Fruit fly (Drosophila melanogaster) whole organism, wandering third instar larva: Measurements from ENCODE around the gene CG10035.
A peak's percentile ranks its signal among the peaks of the same experiment; 100 is the strongest.

Experiments used
- Abd-B ChIP-seq: fragments of >200 bp; optimal IDR thresholded peaks from 2 replicates; lab custom pipeline; 2017; ENCODE audit warnings: missing biosample characterization, missing genetic modification characterization
- CG32264 ChIP-seq: fragments of 200-800 bp; sonication (Bioruptor generic); optimal IDR thresholded peaks from 2 replicates; lab custom pipeline; 2016; ENCODE audit warnings: missing biosample characterization, missing genetic modification characterization
- CG9705 ChIP-seq: fragments of 200-800 bp; sonication (Bioruptor generic); optimal IDR thresholded peaks from 2 replicates; lab custom pipeline; 2018; ENCODE audit warnings: missing biosample characterization, mild to moderate bottlenecking, missing genetic modification characterization
- CrebA ChIP-seq: fragments of 200-800 bp; sonication (Bioruptor generic); optimal IDR thresholded peaks from 2 replicates; lab custom pipeline; 2016; ENCODE audit warnings: missing biosample characterization, mild to moderate bottlenecking, missing genetic modification characterization, borderline replicate concordance
- Dfd ChIP-seq: fragments of >200 bp; optimal IDR thresholded peaks from 2 replicates; lab custom pipeline; 2017; ENCODE audit warnings: missing biosample characterization, missing genetic modification characterization
- Dif ChIP-seq: fragments of 200-275, 200-300 bp; sonication (Bioruptor generic); optimal IDR thresholded peaks from 2 replicates; lab custom pipeline; 2018; ENCODE audit warnings: missing biosample characterization, missing genetic modification characterization; ENCODE audit not compliant: partially characterized antibody
- GATAd ChIP-seq: sonication (Bioruptor generic); optimal IDR thresholded peaks from 2 replicates; lab custom pipeline; 2016; ENCODE audit warnings: missing biosample characterization, missing genetic modification characterization
- HLH106 ChIP-seq: fragments of 200-800 bp; optimal IDR thresholded peaks from 3 replicates; lab custom pipeline; 2019; ENCODE audit warnings: missing biosample characterization, mild to moderate bottlenecking, missing genetic modification characterization, moderate library complexity
- Hnf4 ChIP-seq: fragments of 200-800 bp; sonication (Bioruptor generic); optimal IDR thresholded peaks from 2 replicates; lab custom pipeline; 2016; ENCODE audit warnings: missing biosample characterization, mild to moderate bottlenecking, missing genetic modification characterization
- Hr78 ChIP-seq: fragments of >200 bp; optimal IDR thresholded peaks from 2 replicates; lab custom pipeline; 2017; ENCODE audit warnings: missing biosample characterization, missing genetic modification characterization
- Hr83 ChIP-seq: fragments of 200-300 bp; sonication (Bioruptor generic); optimal IDR thresholded peaks from 2 replicates; lab custom pipeline; 2016; ENCODE audit warnings: missing biosample characterization, mild to moderate bottlenecking, missing genetic modification characterization, moderate library complexity; ENCODE audit not compliant: poor library complexity, severe bottlenecking
- Jra ChIP-seq: sonication (Bioruptor generic); optimal IDR thresholded peaks from 2 replicates; lab custom pipeline; 2016; ENCODE audit warnings: missing biosample characterization, missing genetic modification characterization
- Mio ChIP-seq: sonication (Bioruptor generic); optimal IDR thresholded peaks from 2 replicates; lab custom pipeline; 2016; ENCODE audit warnings: missing biosample characterization, missing genetic modification characterization
- Myc ChIP-seq: fragments of >200 bp; optimal IDR thresholded peaks from 2 replicates; lab custom pipeline; 2017
- N ChIP-seq: fragments of >200 bp; optimal IDR thresholded peaks from 2 replicates; lab custom pipeline; 2018; ENCODE audit warnings: missing biosample characterization, missing external identifiers, missing genetic modification characterization
- OdsH ChIP-seq: fragments of 200-800 bp; sonication (Bioruptor generic); optimal IDR thresholded peaks from 2 replicates; lab custom pipeline; 2016; ENCODE audit warnings: missing biosample characterization, mild to moderate bottlenecking, missing genetic modification characterization
- Rel ChIP-seq, 2 experiments: fragments of 200-800 bp; sonication (Bioruptor generic) in 1 of 2; optimal IDR thresholded peaks; 2 replicates in 1 of 2; 3 replicates in 1 of 2; lab custom pipeline; 2016 to 2019; ENCODE audit warnings: mild to moderate bottlenecking in 2 of 2, missing biosample characterization in 2 of 2, missing genetic modification characterization in 2 of 2, moderate library complexity in 1 of 2
- Sp1 ChIP-seq: fragments of 200-800 bp; sonication (Bioruptor generic); optimal IDR thresholded peaks from 3 replicates; lab custom pipeline; 2019; ENCODE audit warnings: missing biosample characterization, mild to moderate bottlenecking, missing genetic modification characterization, moderate library complexity
- Vsx2 ChIP-seq: fragments of 200-300, 225-300 bp; sonication (Bioruptor generic); optimal IDR thresholded peaks from 2 replicates; lab custom pipeline; 2018; ENCODE audit warnings: missing biosample characterization, missing genetic modification characterization; ENCODE audit not compliant: partially characterized antibody
- br ChIP-seq: fragments of 200-800 bp; sonication (Bioruptor generic); optimal IDR thresholded peaks from 2 replicates; lab custom pipeline; 2016; ENCODE audit warnings: missing biosample characterization, missing genetic modification characterization
- brk ChIP-seq: fragments of 200-800 bp; sonication (Bioruptor generic); optimal IDR thresholded peaks from 2 replicates; lab custom pipeline; 2016; ENCODE audit warnings: missing biosample characterization, mild to moderate bottlenecking, missing genetic modification characterization
- dl ChIP-seq, 2 experiments: fragments of 175-275, 200-275 bp in 1 of 2; fragments of 200-275 bp in 1 of 2; sonication (Bioruptor generic); optimal IDR thresholded peaks; lab custom pipeline; 2018; ENCODE audit warnings: mild to moderate bottlenecking in 2 of 2, missing biosample characterization in 2 of 2, missing genetic modification characterization in 2 of 2, moderate library complexity in 2 of 2; ENCODE audit not compliant: partially characterized antibody in 2 of 2, insufficient read depth in 1 of 2
- dmrt93B ChIP-seq: fragments of 200-800 bp; sonication (Bioruptor generic); optimal IDR thresholded peaks from 2 replicates; lab custom pipeline; 2018; ENCODE audit warnings: missing biosample characterization, mild to moderate bottlenecking, missing genetic modification characterization
- dsf ChIP-seq: sonication (Bioruptor generic); optimal IDR thresholded peaks from 2 replicates; lab custom pipeline; 2016; ENCODE audit warnings: missing biosample characterization, missing genetic modification characterization, borderline replicate concordance
- ey ChIP-seq: fragments of 200-800 bp; sonication (Bioruptor generic); optimal IDR thresholded peaks from 2 replicates; lab custom pipeline; 2016; ENCODE audit warnings: missing biosample characterization, missing genetic modification characterization
- foxo ChIP-seq, 2 experiments: fragments of 200-800 bp; sonication (Bioruptor generic); optimal IDR thresholded peaks; 2 replicates in 1 of 2; 3 replicates in 1 of 2; lab custom pipeline; 2016 to 2017; ENCODE audit warnings: missing biosample characterization in 2 of 2, missing genetic modification characterization in 2 of 2
- fru ChIP-seq: fragments of 200-800 bp; sonication (Bioruptor generic); optimal IDR thresholded peaks from 3 replicates; lab custom pipeline; 2016; ENCODE audit warnings: missing biosample characterization, mild to moderate bottlenecking, missing genetic modification characterization
- h ChIP-seq: fragments of 200-800 bp; sonication (Bioruptor generic); optimal IDR thresholded peaks from 3 replicates; lab custom pipeline; 2016; ENCODE audit warnings: missing biosample characterization, mild to moderate bottlenecking, missing genetic modification characterization
- jim ChIP-seq: fragments of 175-275, 200-325 bp; sonication (Bioruptor generic); optimal IDR thresholded peaks from 2 replicates; lab custom pipeline; 2016; ENCODE audit warnings: missing biosample characterization, mild to moderate bottlenecking, missing genetic modification characterization
- lola ChIP-seq: fragments of >200 bp; optimal IDR thresholded peaks from 2 replicates; lab custom pipeline; 2017; ENCODE audit warnings: missing biosample characterization, missing genetic modification characterization
- pan ChIP-seq: fragments of >200 bp; optimal IDR thresholded peaks from 2 replicates; lab custom pipeline; 2017
- psq ChIP-seq: fragments of 200-800 bp; sonication (Bioruptor generic); optimal IDR thresholded peaks from 3 replicates; lab custom pipeline; 2017; ENCODE audit warnings: missing biosample characterization, mild to moderate bottlenecking, missing genetic modification characterization, moderate library complexity
- rgr ChIP-seq: fragments of 200-800 bp; sonication (Bioruptor generic); optimal IDR thresholded peaks from 3 replicates; lab custom pipeline; 2016; ENCODE audit warnings: missing biosample characterization, mild to moderate bottlenecking, missing genetic modification characterization
- sage ChIP-seq: fragments of 200-800 bp; sonication (Bioruptor generic); optimal IDR thresholded peaks from 2 replicates; lab custom pipeline; 2016; ENCODE audit warnings: missing biosample characterization, mild to moderate bottlenecking, missing genetic modification characterization
- sv ChIP-seq: fragments of 200-800 bp; sonication (Bioruptor generic); optimal IDR thresholded peaks from 3 replicates; lab custom pipeline; 2016; ENCODE audit warnings: missing biosample characterization, missing genetic modification characterization
- tai ChIP-seq: sonication (Bioruptor generic); optimal IDR thresholded peaks from 2 replicates; lab custom pipeline; 2016; ENCODE audit warnings: missing biosample characterization, missing genetic modification characterization
- usp ChIP-seq: fragments of >200 bp; optimal IDR thresholded peaks from 2 replicates; lab custom pipeline; 2017; ENCODE audit warnings: missing biosample characterization, missing genetic modification characterization
- woc ChIP-seq: sonication (Bioruptor generic); optimal IDR thresholded peaks from 2 replicates; lab custom pipeline; 2016; ENCODE audit warnings: missing biosample characterization, mild to moderate bottlenecking, missing genetic modification characterization

Gene CG10035

DNA sequence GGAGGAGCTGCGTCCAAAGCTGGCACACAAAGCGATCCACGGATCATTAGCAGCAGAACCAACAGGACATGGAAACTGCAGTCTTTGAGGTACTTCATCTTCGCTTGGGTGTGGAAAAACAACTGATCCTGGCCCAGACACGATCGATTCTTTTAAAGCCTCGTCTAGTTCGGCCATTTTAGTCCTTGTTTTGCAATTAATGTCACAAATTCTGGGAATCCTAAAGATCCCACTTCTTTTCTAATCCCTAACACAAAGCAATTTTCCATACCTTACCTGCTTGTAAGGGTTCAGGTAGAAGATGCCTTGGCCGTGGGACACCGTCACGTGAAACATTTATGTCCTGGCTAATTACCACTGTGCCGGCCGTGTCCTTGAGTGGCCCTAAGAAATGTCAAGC lies at the start of gene CG10035:
TSS of gene CG10035 (minus strand) at position 129 of the 400 bp plus-strand sequence.
- TF ChIP-seq psq, result no peak
- TF ChIP-seq dsf (GFP tag; lab: Kevin White, UChicago), result no peak
- TF ChIP-seq Dif (GFP tag; lab: Kevin White, UChicago), result no peak
- TF ChIP-seq dmrt93B (GFP tag; lab: Kevin White, UChicago), result no peak
- TF ChIP-seq jim (GFP tag; lab: Kevin White, UChicago), result no peak
- TF ChIP-seq CG32264 (GFP tag; lab: Kevin White, UChicago), result no peak
- TF ChIP-seq sage, result no peak
- no peak for TF ChIP-seq Dfd (GFP tag; lab: Kevin White, UChicago)
- no peak for TF ChIP-seq Vsx2 (GFP tag; lab: Kevin White, UChicago)
- TF ChIP-seq ey (GFP tag; lab: Kevin White, UChicago), result no peak
- TF ChIP-seq, all 38 proteins: peak for 0

DNA sequence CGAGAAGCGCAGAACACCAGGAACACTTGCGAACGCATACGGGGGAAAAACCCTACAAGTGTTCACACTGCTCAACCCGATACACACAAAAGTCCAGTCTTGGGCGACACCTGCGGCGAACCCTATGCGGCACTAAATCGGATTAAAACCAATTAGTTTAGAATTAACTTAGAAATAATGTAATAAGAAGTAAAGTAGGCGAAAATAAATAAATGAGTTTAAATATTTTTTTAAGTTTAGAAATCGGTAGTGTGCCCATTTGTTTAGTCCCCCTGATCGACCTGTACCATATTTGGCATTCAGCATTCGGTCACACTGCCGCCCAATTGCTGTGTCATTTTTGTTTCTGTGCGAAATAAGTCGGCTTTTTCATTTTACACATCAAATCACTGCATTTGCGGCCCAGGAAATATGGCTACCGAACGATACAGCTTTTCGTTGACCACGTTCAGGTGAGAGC lies 48.6 kb upstream of the CG10035 start, which contains the start of gene Prosalpha2:
TSS of gene Prosalpha2 (plus strand) at position 292 of the 460 bp plus-strand sequence.
- no peak for TF ChIP-seq Hr78 (GFP tag; lab: Kevin White, UChicago)
- no peak for TF ChIP-seq CrebA
- peak in 1 of 2 experiments; percentile 48 for TF ChIP-seq foxo (GFP tag; optimal IDR thresholded peaks at IDR 0.05; lab: Kevin White, UChicago)
- TF ChIP-seq Myc (lab: Kevin White, UChicago), result peak; percentile 38
- no peak for TF ChIP-seq N (GFP tag; lab: Kevin White, UChicago)
- no peak for TF ChIP-seq br
- TF ChIP-seq sv (GFP tag; lab: Kevin White, UChicago), result no peak
- no peak for TF ChIP-seq tai (GFP tag; lab: Kevin White, UChicago)
- TF ChIP-seq jim (GFP tag; lab: Kevin White, UChicago), result no peak
- peak; percentile 28 for TF ChIP-seq ey (GFP tag; lab: Kevin White, UChicago)
- no peak for TF ChIP-seq GATAd (GFP tag; lab: Kevin White, UChicago)
- no peak for TF ChIP-seq pan (lab: Kevin White, UChicago)
- no peak for TF ChIP-seq dsf (GFP tag; lab: Kevin White, UChicago)
- no peak for TF ChIP-seq Abd-B (GFP tag; lab: Kevin White, UChicago)
- no peak for TF ChIP-seq Rel (GFP tag; optimal IDR thresholded peaks at IDR 0.05; lab: Kevin White, UChicago)
- peak; percentile 99 for TF ChIP-seq Rel (tag; optimal IDR thresholded peaks at IDR 0.05; lab: Kevin White, UChicago)
- no peak for TF ChIP-seq Jra (GFP tag; lab: Kevin White, UChicago)
- no peak for TF ChIP-seq brk (GFP tag; lab: Kevin White, UChicago)
- no peak for TF ChIP-seq lola
- peak; percentile 12 for TF ChIP-seq psq
- no peak for TF ChIP-seq fru (GFP tag; lab: Kevin White, UChicago)
- no peak for TF ChIP-seq sage
- TF ChIP-seq dl (GFP tag; optimal IDR thresholded peaks at IDR 0.05; lab: Kevin White, UChicago; ENCODE audit: insufficient read depth in 1 of 2, partially characterized antibody in 2 of 2), result no peak
- TF ChIP-seq Hnf4 (GFP tag; lab: Kevin White, UChicago), result no peak
- no peak for TF ChIP-seq Dfd (GFP tag; lab: Kevin White, UChicago)
- TF ChIP-seq rgr (GFP tag; lab: Kevin White, UChicago), result peak; percentile 29
- TF ChIP-seq usp (GFP tag; lab: Kevin White, UChicago), result no peak
- peak; percentile 11 for TF ChIP-seq HLH106
- TF ChIP-seq h (GFP tag; lab: Kevin White, UChicago), result no peak
- TF ChIP-seq CG32264 (GFP tag; lab: Kevin White, UChicago), result no peak
- no peak for TF ChIP-seq OdsH (GFP tag; lab: Kevin White, UChicago)
- no peak for TF ChIP-seq Mio
- TF ChIP-seq Dif (GFP tag; lab: Kevin White, UChicago), result no peak
- no peak for TF ChIP-seq Vsx2 (GFP tag; lab: Kevin White, UChicago)
- TF ChIP-seq dmrt93B (GFP tag; lab: Kevin White, UChicago), result no peak
- peak; percentile 9 for TF ChIP-seq Sp1 (GFP tag; lab: Kevin White, UChicago)
- TF ChIP-seq woc (GFP tag; lab: Kevin White, UChicago), result no peak
- TF ChIP-seq Hr83 (GFP tag; lab: Kevin White, UChicago), result no peak
- TF ChIP-seq CG9705 (GFP tag; lab: Kevin White, UChicago), result no peak
